Worm (Caenorhabditis elegans) whole organism, young adult: Measurements from ENCODE around the gene nhr-102.
A peak's percentile ranks its signal among the peaks of the same experiment; 100 is the strongest.

Experiments used
- B0019.2 ChIP-seq: fragments of 200-800 bp; sonication (Bioruptor generic); conservative IDR thresholded peaks from 2 replicates; pipeline ENCODE4 v1.3.6; 2022; ENCODE audit warnings: missing genetic modification reagents, missing genetic modification characterization, missing compliant biosample characterization
- B0261.1 ChIP-seq: sonication (generic microtip); optimal IDR thresholded peaks from 2 replicates; lab custom pipeline; 2016; ENCODE audit warnings: mild to moderate bottlenecking, missing genetic modification characterization, moderate library complexity, missing compliant biosample characterization
- C06A6.2 ChIP-seq: fragments of 200-800 bp; sonication (Bioruptor generic); conservative IDR thresholded peaks from 2 replicates; pipeline ENCODE4 v1.3.6; 2022; ENCODE audit warnings: missing genetic modification characterization, missing compliant biosample characterization
- F22D6.2 ChIP-seq: sonication (generic microtip); optimal IDR thresholded peaks from 2 replicates; lab custom pipeline; 2016; ENCODE audit warnings: mild to moderate bottlenecking, missing genetic modification characterization, missing compliant biosample characterization
- F23B12.7 ChIP-seq: sonication (generic microtip); optimal IDR thresholded peaks from 2 replicates; lab custom pipeline; 2017; ENCODE audit warnings: missing genetic modification characterization, mild to moderate bottlenecking, missing compliant biosample characterization, antibody characterized with exemption, moderate library complexity; ENCODE audit not compliant: insufficient read depth
- F52B5.7 ChIP-seq: sonication (generic microtip); optimal IDR thresholded peaks from 2 replicates; lab custom pipeline; 2016; ENCODE audit warnings: mild to moderate bottlenecking, missing genetic modification characterization, missing compliant biosample characterization
- F57A8.1 ChIP-seq: fragments of 200-800 bp; sonication (Bioruptor generic); optimal IDR thresholded peaks from 2 replicates; lab custom pipeline; 2018; ENCODE audit warnings: mild to moderate bottlenecking, missing genetic modification characterization, moderate library complexity, missing compliant biosample characterization
- Y53G8AR.9 ChIP-seq: fragments of 200-800 bp; sonication (Bioruptor generic); conservative IDR thresholded peaks from 2 replicates; pipeline ENCODE4 v1.3.6; 2022; ENCODE audit warnings: missing genetic modification reagents, missing genetic modification characterization, missing compliant biosample characterization
- Y56A3A.18 ChIP-seq: fragments of 200-800 bp; sonication (Bioruptor generic); IDR thresholded peaks from 2 replicates; pipeline ENCODE4 v1.3.6; 2022; ENCODE audit warnings: missing genetic modification reagents, missing genetic modification characterization, missing compliant biosample characterization
- Y67H2A.10 ChIP-seq: fragments of 200-800 bp; sonication (Bioruptor generic); conservative IDR thresholded peaks from 2 replicates; pipeline ENCODE4 v1.3.6; 2022; ENCODE audit warnings: missing genetic modification reagents, missing genetic modification characterization, missing compliant biosample characterization
- ZK185.1 ChIP-seq: sonication (generic microtip); optimal IDR thresholded peaks from 2 replicates; lab custom pipeline; 2016; ENCODE audit warnings: mild to moderate bottlenecking, missing genetic modification characterization, missing compliant biosample characterization; ENCODE audit not compliant: poor library complexity, severe bottlenecking
- aptf-2 ChIP-seq: fragments of 200-800 bp; sonication (Bioruptor generic); conservative IDR thresholded peaks from 2 replicates; pipeline ENCODE4 v1.3.6; 2022; ENCODE audit warnings: missing genetic modification reagents, missing genetic modification characterization, missing compliant biosample characterization
- athp-1 ChIP-seq: sonication (generic microtip); optimal IDR thresholded peaks from 2 replicates; lab custom pipeline; 2017; ENCODE audit warnings: mild to moderate bottlenecking, missing genetic modification characterization, missing compliant biosample characterization
- attf-3 ChIP-seq: fragments of 200-800 bp; sonication (Bioruptor generic); conservative IDR thresholded peaks from 2 replicates; pipeline ENCODE4 v1.3.6; 2022; ENCODE audit warnings: missing genetic modification reagents, missing genetic modification characterization, missing compliant biosample characterization
- attf-6 ChIP-seq: fragments of 200-800 bp; sonication (Bioruptor generic); IDR thresholded peaks from 2 replicates; pipeline ENCODE4 v1.3.6; 2022; ENCODE audit warnings: missing genetic modification reagents, missing genetic modification characterization, missing compliant biosample characterization
- bed-1 ChIP-seq: fragments of 200-800 bp; sonication (Bioruptor generic); IDR thresholded peaks from 2 replicates; pipeline ENCODE4 v1.3.6; 2022; ENCODE audit warnings: missing genetic modification reagents, missing genetic modification characterization, missing compliant biosample characterization
- bed-2 ChIP-seq: fragments of 200-800 bp; sonication (Bioruptor generic); IDR thresholded peaks from 2 replicates; pipeline ENCODE4 v1.3.6; 2022; ENCODE audit warnings: missing genetic modification reagents, missing genetic modification characterization, missing compliant biosample characterization
- cebp-2 ChIP-seq: fragments of 200-800 bp; sonication (Bioruptor generic); IDR thresholded peaks from 2 replicates; pipeline ENCODE4 v1.3.6; 2022; ENCODE audit warnings: missing genetic modification characterization, missing compliant biosample characterization
- ceh-27 ChIP-seq: fragments of 200-800 bp; sonication (Bioruptor generic); optimal IDR thresholded peaks from 2 replicates; lab custom pipeline; 2018; ENCODE audit warnings: mild to moderate bottlenecking, missing genetic modification characterization, moderate library complexity, missing compliant biosample characterization
- chd-7 ChIP-seq: sonication (generic microtip); optimal IDR thresholded peaks from 2 replicates; lab custom pipeline; 2016; ENCODE audit warnings: mild to moderate bottlenecking, missing genetic modification characterization, moderate library complexity, missing compliant biosample characterization
- die-1 ChIP-seq: sonication (generic microtip); optimal IDR thresholded peaks from 2 replicates; lab custom pipeline; 2016; ENCODE audit warnings: missing genotype, mild to moderate bottlenecking, missing genetic modification characterization, missing compliant biosample characterization
- egl-18 ChIP-seq: fragments of 200-800 bp; sonication (Bioruptor generic); IDR thresholded peaks from 2 replicates; pipeline ENCODE4 v1.3.6; 2022; ENCODE audit warnings: missing genetic modification reagents, missing genetic modification characterization, missing compliant biosample characterization
- fkh-3 ChIP-seq: sonication (generic microtip); optimal IDR thresholded peaks from 2 replicates; lab custom pipeline; 2016; ENCODE audit warnings: mild to moderate bottlenecking, missing genetic modification characterization, missing compliant biosample characterization
- hmg-1.2 ChIP-seq: fragments of 200-800 bp; sonication (Bioruptor generic); IDR thresholded peaks from 2 replicates; pipeline ENCODE4 v1.3.6; 2022; ENCODE audit warnings: missing genetic modification reagents, missing genetic modification characterization, missing compliant biosample characterization
- hrde-1 ChIP-seq: sonication (generic microtip); optimal IDR thresholded peaks from 2 replicates; lab custom pipeline; 2016; ENCODE audit warnings: missing genetic modification characterization, mild to moderate bottlenecking, missing compliant biosample characterization, moderate library complexity, missing genotype, missing genetic modification reagents, borderline replicate concordance
- lin-26 ChIP-seq: fragments of 200-800 bp; sonication (Bioruptor generic); IDR thresholded peaks from 2 replicates; pipeline ENCODE4 v1.3.6; 2022; ENCODE audit warnings: missing genetic modification reagents, missing genetic modification characterization, missing compliant biosample characterization
- lsl-1 ChIP-seq: fragments of 200-800 bp; sonication (Bioruptor generic); optimal IDR thresholded peaks from 2 replicates; lab custom pipeline; 2018; ENCODE audit warnings: mild to moderate bottlenecking, missing genetic modification characterization, moderate library complexity, missing compliant biosample characterization
- madf-10 ChIP-seq: sonication (generic microtip); optimal IDR thresholded peaks from 2 replicates; lab custom pipeline; 2016; ENCODE audit warnings: mild to moderate bottlenecking, missing genetic modification characterization, missing compliant biosample characterization
- madf-3 ChIP-seq: fragments of 200-800 bp; sonication (Bioruptor generic); IDR thresholded peaks from 2 replicates; pipeline ENCODE4 v1.3.6; 2022; ENCODE audit warnings: missing genetic modification reagents, missing genetic modification characterization, missing compliant biosample characterization
- madf-6 ChIP-seq: fragments of 200-800 bp; sonication (Bioruptor generic); IDR thresholded peaks from 2 replicates; pipeline ENCODE4 v1.3.6; 2022; ENCODE audit warnings: missing genetic modification reagents, missing genetic modification characterization, missing compliant biosample characterization
- mes-4 ChIP-seq: sonication (generic microtip); optimal IDR thresholded peaks from 2 replicates; lab custom pipeline; 2016; ENCODE audit warnings: missing genotype, missing genetic modification characterization, missing compliant biosample characterization
- mxl-1 ChIP-seq: sonication (generic microtip); optimal IDR thresholded peaks from 2 replicates; lab custom pipeline; 2016; ENCODE audit warnings: missing genetic modification characterization, missing compliant biosample characterization
- nfya-1 ChIP-seq: sonication (generic microtip); optimal IDR thresholded peaks from 2 replicates; lab custom pipeline; 2017; ENCODE audit warnings: antibody characterized with exemption, missing compliant biosample characterization, missing genetic modification characterization, borderline replicate concordance; ENCODE audit not compliant: insufficient read depth
- nhr-80 ChIP-seq: sonication (generic microtip); optimal IDR thresholded peaks from 2 replicates; lab custom pipeline; 2016; ENCODE audit warnings: missing genetic modification characterization, missing compliant biosample characterization
- pha-4 ChIP-seq: fragments of 150-350 bp; sonication (generic microtip); optimal IDR thresholded peaks from 2 replicates; lab custom pipeline; 2014; ENCODE audit warnings: missing biosample characterization, missing genetic modification reagents, missing genetic modification characterization
- rec-8 ChIP-seq, 2 experiments: sonication (generic microtip); optimal IDR thresholded peaks; 2 replicates each; lab custom pipeline; 2016; ENCODE audit warnings: mild to moderate bottlenecking in 2 of 2, missing genetic modification characterization in 2 of 2, missing genetic modification reagents in 2 of 2, missing genotype in 2 of 2, missing biosample characterization in 1 of 2, missing compliant biosample characterization in 1 of 2, moderate library complexity in 1 of 2
- rpc-1 ChIP-seq, 2 experiments: fragments of 150-350 bp in 1 of 2; sonication (generic microtip) in 1 of 2; optimal IDR thresholded peaks; 2 replicates each; lab custom pipeline; 2014 to 2018; ENCODE audit warnings: missing biosample characterization in 1 of 2, missing genetic modification characterization in 1 of 2, missing genetic modification reagents in 1 of 2, missing genotype in 1 of 2
- snpc-1.3 ChIP-seq: sonication (generic microtip); optimal IDR thresholded peaks from 2 replicates; lab custom pipeline; 2017; ENCODE audit warnings: missing genetic modification characterization, mild to moderate bottlenecking, missing compliant biosample characterization, antibody characterized with exemption, moderate library complexity, missing genotype, missing genetic modification reagents; ENCODE audit not compliant: insufficient read depth
- somi-1 ChIP-seq: fragments of 200-800 bp; sonication (Bioruptor generic); optimal IDR thresholded peaks from 2 replicates; lab custom pipeline; 2018; ENCODE audit warnings: mild to moderate bottlenecking, missing genetic modification characterization, missing compliant biosample characterization
- zim-3 ChIP-seq: sonication (generic microtip); optimal IDR thresholded peaks from 2 replicates; lab custom pipeline; 2017; ENCODE audit warnings: mild to moderate bottlenecking, missing genetic modification characterization, moderate library complexity, missing compliant biosample characterization
- ztf-18 ChIP-seq: sonication (generic microtip); optimal IDR thresholded peaks from 2 replicates; lab custom pipeline; 2016; ENCODE audit warnings: missing genotype, mild to moderate bottlenecking, missing genetic modification characterization, missing compliant biosample characterization

Gene nhr-102

ce11 chrV:15876308-15876707 is at the start of gene nhr-102:
Gene nhr-102 (minus strand): TSS chrV:15876408.
- no peak for TF ChIP-seq rec-8 (tag; optimal IDR thresholded peaks at IDR 0.05; lab: Kevin White, UChicago)
- no peak for TF ChIP-seq madf-3 (GFP tag; lab: Robert Waterston, UW)
- no peak for TF ChIP-seq F52B5.7 (tag; lab: Kevin White, UChicago)
- TF ChIP-seq mxl-1: no peak
- TF ChIP-seq madf-6 (GFP tag; lab: Robert Waterston, UW): 0 out of 2 replicates have a peak, but pooled peaks have one; percentile 28
- TF ChIP-seq attf-6 (GFP tag; lab: Robert Waterston, UW): no peak
- no peak for TF ChIP-seq B0019.2 (GFP tag; lab: Robert Waterston, UW)
- no peak for TF ChIP-seq mes-4 (tag; lab: Kevin White, UChicago)

ce11 chrV:15924307-15924706 is 48.1 kb upstream of the nhr-102 start, which contains the start of gene nhr-108:
Gene nhr-108 (minus strand): TSS chrV:15924472.
- TF ChIP-seq fkh-3 (tag; lab: Kevin White, UChicago): no peak
- no peak for TF ChIP-seq attf-6 (GFP tag; lab: Robert Waterston, UW)
- TF ChIP-seq, all 124 proteins: peak for 0

ce11 chrV:15922979-15923378 is 46.8 kb upstream of the nhr-102 start, which contains the start of gene F35E8.13:
Gene F35E8.13 (plus strand): TSS chrV:15923279.
- TF ChIP-seq madf-10 (tag; lab: Kevin White, UChicago) (no peak), B0261.1 (tag; lab: Kevin White, UChicago) (no peak), Y53G8AR.9 (no peak), lin-26 (GFP tag; lab: Robert Waterston, UW) (no peak), Y56A3A.18 (no peak), mxl-1 (no peak), pha-4 (tag; lab: Kevin White, UChicago) (no peak), rpc-1 (optimal IDR thresholded peaks at IDR 0.05; lab: Kevin White, UChicago) (no peak), rpc-1 (tag; optimal IDR thresholded peaks at IDR 0.05; lab: Kevin White, UChicago) (no peak), cebp-2 (GFP tag; lab: Robert Waterston, UW) (no peak), C06A6.2 (GFP tag; lab: Robert Waterston, UW) (no peak), bed-1 (GFP tag; lab: Robert Waterston, UW) (no peak), F22D6.2 (no peak), chd-7 (tag; lab: Kevin White, UChicago) (no peak), ZK185.1 (tag; lab: Kevin White, UChicago) (no peak), hmg-1.2 (GFP tag; lab: Robert Waterston, UW) (no peak), F23B12.7 (no peak), hrde-1 (tag; lab: Kevin White, UChicago) (no peak)

- TF ChIP-seq aptf-2 (GFP tag; lab: Robert Waterston, UW): no peak
- no peak for TF ChIP-seq rpc-1 (optimal IDR thresholded peaks at IDR 0.05; lab: Kevin White, UChicago)
- no peak for TF ChIP-seq rpc-1 (tag; optimal IDR thresholded peaks at IDR 0.05; lab: Kevin White, UChicago)
- no peak for TF ChIP-seq ztf-18 (tag; lab: Kevin White, UChicago)
- no peak for TF ChIP-seq somi-1 (GFP tag; lab: Kevin White, UChicago)
- no peak for TF ChIP-seq F57A8.1 (GFP tag; lab: Kevin White, UChicago)
- no peak for TF ChIP-seq zim-3
- TF ChIP-seq lsl-1 (GFP tag; lab: Kevin White, UChicago): no peak
- no peak for TF ChIP-seq Y67H2A.10
- TF ChIP-seq ceh-27 (GFP tag; lab: Kevin White, UChicago): no peak
- no peak for TF ChIP-seq attf-3 (GFP tag; lab: Robert Waterston, UW)
- no peak for TF ChIP-seq egl-18 (GFP tag; lab: Robert Waterston, UW)
- TF ChIP-seq madf-6 (GFP tag; lab: Robert Waterston, UW): no peak
- TF ChIP-seq nhr-80: no peak
- no peak for TF ChIP-seq die-1 (tag; lab: Kevin White, UChicago)
- no peak for TF ChIP-seq snpc-1.3 (tag; lab: Kevin White, UChicago)
- no peak for TF ChIP-seq bed-2 (GFP tag; lab: Robert Waterston, UW)
- TF ChIP-seq athp-1 (tag; lab: Kevin White, UChicago): no peak
- no peak for TF ChIP-seq rec-8 (tag; optimal IDR thresholded peaks at IDR 0.05; lab: Kevin White, UChicago)
- TF ChIP-seq nfya-1 (tag; lab: Kevin White, UChicago): no peak
These were observed 44.9 kb upstream of the nhr-102 start, which contains the start of gene cdr-1 for ce11 chrV:15921102-15921501. Gene cdr-1 (plus strand): TSS chrV:15921309.
